Fruit fly (Drosophila melanogaster) whole organism, wandering third instar larva: ENCODE data around the gene Stat92E.

ENCODE experiments used
- Dfd ChIP-seq: fragments of >200 bp; optimal IDR thresholded peaks from 2 replicates; lab custom pipeline; 2017; ENCODE audit warnings: missing biosample characterization, missing genetic modification characterization
- Mio ChIP-seq: sonication (Bioruptor generic); optimal IDR thresholded peaks from 2 replicates; lab custom pipeline; 2016; ENCODE audit warnings: missing biosample characterization, missing genetic modification characterization
- Vsx2 ChIP-seq: fragments of 200-300, 225-300 bp; sonication (Bioruptor generic); optimal IDR thresholded peaks from 2 replicates; lab custom pipeline; 2018; ENCODE audit warnings: missing biosample characterization, missing genetic modification characterization; ENCODE audit not compliant: partially characterized antibody
- h ChIP-seq: fragments of 200-800 bp; sonication (Bioruptor generic); optimal IDR thresholded peaks from 3 replicates; lab custom pipeline; 2016; ENCODE audit warnings: missing biosample characterization, mild to moderate bottlenecking, missing genetic modification characterization
- jim ChIP-seq: fragments of 175-275, 200-325 bp; sonication (Bioruptor generic); optimal IDR thresholded peaks from 2 replicates; lab custom pipeline; 2016; ENCODE audit warnings: missing biosample characterization, mild to moderate bottlenecking, missing genetic modification characterization
- pan ChIP-seq: fragments of >200 bp; optimal IDR thresholded peaks from 2 replicates; lab custom pipeline; 2017
- psq ChIP-seq: fragments of 200-800 bp; sonication (Bioruptor generic); optimal IDR thresholded peaks from 3 replicates; lab custom pipeline; 2017; ENCODE audit warnings: missing biosample characterization, mild to moderate bottlenecking, missing genetic modification characterization, moderate library complexity
- sage ChIP-seq: fragments of 200-800 bp; sonication (Bioruptor generic); optimal IDR thresholded peaks from 2 replicates; lab custom pipeline; 2016; ENCODE audit warnings: missing biosample characterization, mild to moderate bottlenecking, missing genetic modification characterization

dm6 chr3R:20544952-20545351 lies 7.2 kb downstream of the Stat92E start:
- no peak for TF ChIP-seq Dfd (GFP tag; lab: Kevin White, UChicago)
- TF ChIP-seq Vsx2 (GFP tag; lab: Kevin White, UChicago), result no peak
- TF ChIP-seq h (GFP tag; lab: Kevin White, UChicago), result no peak
- no peak for TF ChIP-seq pan (lab: Kevin White, UChicago)
- TF ChIP-seq sage (GFP tag; lab: Kevin White, UChicago), result no peak
- no peak for TF ChIP-seq psq (GFP tag; lab: Kevin White, UChicago)
- no peak for TF ChIP-seq Mio (GFP tag; lab: Kevin White, UChicago)
- no peak for TF ChIP-seq jim
